Worm (Caenorhabditis elegans) whole organism, L1 larva: ENCODE results near the gene rmd-1.
A peak's percentile ranks its signal among the peaks of the same experiment; 100 is the strongest.

Experiments
- C04F5.9 ChIP-seq: sonication (generic microtip); optimal IDR thresholded peaks from 2 replicates; lab custom pipeline; 2016; ENCODE audit warnings: missing genetic modification characterization, missing compliant biosample characterization
- C16A3.4 ChIP-seq: fragments of 150-350 bp; optimal IDR thresholded peaks from 2 replicates; lab custom pipeline; 2014; ENCODE audit warnings: missing biosample characterization, missing genetic modification characterization
- C34B4.2 ChIP-seq: sonication (generic microtip); optimal IDR thresholded peaks from 2 replicates; lab custom pipeline; 2017; ENCODE audit warnings: mild to moderate bottlenecking, missing genetic modification characterization, missing compliant biosample characterization
- F16B12.6 ChIP-seq: fragments of 150-350 bp; optimal IDR thresholded peaks from 2 replicates; lab custom pipeline; 2014; ENCODE audit warnings: missing biosample characterization, missing genetic modification characterization
- ama-1 ChIP-seq: fragments of 150-350 bp; optimal IDR thresholded peaks from 2 replicates; lab custom pipeline; 2014
- blmp-1 ChIP-seq: fragments of 150-350 bp; optimal IDR thresholded peaks from 2 replicates; lab custom pipeline; 2014; ENCODE audit warnings: missing biosample characterization, missing genetic modification characterization
- ceh-8 ChIP-seq: fragments of 200-800 bp; sonication (Bioruptor generic); optimal IDR thresholded peaks from 2 replicates; lab custom pipeline; 2018; ENCODE audit warnings: mild to moderate bottlenecking, missing genetic modification characterization, moderate library complexity, missing compliant biosample characterization
- ceh-82 ChIP-seq, 3 experiments: fragments of 150-350 bp in 1 of 3; sonication (generic microtip) in 2 of 3; optimal IDR thresholded peaks; 2 replicates each; lab custom pipeline; 2014 to 2017; ENCODE audit warnings: missing biosample characterization in 3 of 3, missing genetic modification characterization in 3 of 3
- ces-1 ChIP-seq: fragments of 150-350 bp; optimal IDR thresholded peaks from 2 replicates; lab custom pipeline; 2014; ENCODE audit warnings: missing biosample characterization, missing genetic modification reagents, missing genetic modification characterization
- dpl-1 ChIP-seq, 3 experiments: fragments of 150-350 bp in 2 of 3; sonication (generic microtip) in 1 of 3; optimal IDR thresholded peaks; 2 replicates each; lab custom pipeline; 2014 to 2017; ENCODE audit warnings: missing biosample characterization in 3 of 3, missing genetic modification characterization in 3 of 3, missing genetic modification reagents in 3 of 3
- egl-27 ChIP-seq, 2 experiments: fragments of 150-350 bp in 1 of 2; sonication (generic microtip); optimal IDR thresholded peaks; 3 replicates each; lab custom pipeline; 2017 to 2018; ENCODE audit warnings: missing biosample characterization in 2 of 2, missing genetic modification characterization in 2 of 2, missing genetic modification reagents in 2 of 2
- elt-2 ChIP-seq: sonication (generic microtip); optimal IDR thresholded peaks from 2 replicates; lab custom pipeline; 2016; ENCODE audit warnings: missing genetic modification characterization, mild to moderate bottlenecking, inconsistent platforms, missing compliant biosample characterization, missing genetic modification reagents
- ets-5 ChIP-seq: fragments of 200-800 bp; sonication (Bioruptor generic); IDR thresholded peaks from 2 replicates; pipeline ENCODE4 v1.3.6; 2022; ENCODE audit warnings: missing genetic modification characterization, missing compliant biosample characterization
- fkh-8 ChIP-seq: sonication (generic microtip); optimal IDR thresholded peaks from 2 replicates; lab custom pipeline; 2016; ENCODE audit warnings: mild to moderate bottlenecking, missing genetic modification characterization, missing compliant biosample characterization
- fos-1 ChIP-seq: fragments of 150-350 bp; optimal IDR thresholded peaks from 2 replicates; lab custom pipeline; 2014; ENCODE audit warnings: missing biosample characterization, missing genetic modification characterization
- grh-1 ChIP-seq: fragments of 200-800 bp; sonication (Bioruptor generic); IDR thresholded peaks from 2 replicates; pipeline ENCODE4 v1.3.6; 2022; ENCODE audit warnings: missing genetic modification reagents, missing genetic modification characterization, missing compliant biosample characterization
- hlh-4 ChIP-seq: sonication (generic microtip); optimal IDR thresholded peaks from 2 replicates; lab custom pipeline; 2016; ENCODE audit warnings: mild to moderate bottlenecking, missing genetic modification characterization, missing compliant biosample characterization
- jun-1 ChIP-seq: fragments of 150-350 bp; optimal IDR thresholded peaks from 2 replicates; lab custom pipeline; 2014; ENCODE audit warnings: missing biosample characterization, missing genetic modification reagents, missing genetic modification characterization
- lin-15B ChIP-seq: fragments of 150-350 bp; sonication (generic microtip); optimal IDR thresholded peaks from 3 replicates; lab custom pipeline; 2014; ENCODE audit warnings: missing biosample characterization, missing genetic modification characterization
- lin-35 ChIP-seq, 2 experiments: fragments of 150-350 bp; optimal IDR thresholded peaks; 2 replicates each; lab custom pipeline; 2014; ENCODE audit warnings: missing biosample characterization in 2 of 2, missing genetic modification characterization in 2 of 2, missing genetic modification reagents in 2 of 2
- lir-3 ChIP-seq: sonication (generic microtip); optimal IDR thresholded peaks from 2 replicates; lab custom pipeline; 2016; ENCODE audit warnings: mild to moderate bottlenecking, missing genetic modification characterization, moderate library complexity, missing compliant biosample characterization; ENCODE audit not compliant: poor library complexity
- lsy-2 ChIP-seq, 2 experiments: fragments of 150-350 bp; optimal IDR thresholded peaks; 2 replicates each; lab custom pipeline; 2014; ENCODE audit warnings: missing biosample characterization in 2 of 2, missing genetic modification characterization in 2 of 2
- mab-9 ChIP-seq: fragments of 200-800 bp; sonication (Bioruptor generic); IDR thresholded peaks from 2 replicates; pipeline ENCODE4 v1.3.6; 2022; ENCODE audit warnings: missing genetic modification reagents, missing genetic modification characterization, missing compliant biosample characterization
- nhr-11 ChIP-seq: fragments of 150-350 bp; optimal IDR thresholded peaks from 2 replicates; lab custom pipeline; 2014; ENCODE audit warnings: missing biosample characterization, missing genetic modification characterization
- nhr-12 ChIP-seq: sonication (generic microtip); optimal IDR thresholded peaks from 2 replicates; lab custom pipeline; 2017; ENCODE audit warnings: missing biosample characterization, missing genetic modification characterization
- nhr-47 ChIP-seq: sonication (generic microtip); optimal IDR thresholded peaks from 2 replicates; lab custom pipeline; 2016; ENCODE audit warnings: mild to moderate bottlenecking, missing genetic modification characterization, moderate library complexity, missing compliant biosample characterization
- nhr-71 ChIP-seq: sonication (generic microtip); optimal IDR thresholded peaks from 2 replicates; lab custom pipeline; 2016; ENCODE audit warnings: mild to moderate bottlenecking, missing genetic modification characterization, moderate library complexity, missing compliant biosample characterization
- nhr-84 ChIP-seq: sonication (generic microtip); optimal IDR thresholded peaks from 2 replicates; lab custom pipeline; 2017; ENCODE audit warnings: missing biosample characterization, missing genetic modification characterization
- pag-3 ChIP-seq: sonication (generic microtip); optimal IDR thresholded peaks from 2 replicates; lab custom pipeline; 2017; ENCODE audit warnings: missing genetic modification characterization, mild to moderate bottlenecking, missing compliant biosample characterization, antibody characterized with exemption, borderline replicate concordance; ENCODE audit not compliant: insufficient read depth
- pqm-1 ChIP-seq: sonication (generic microtip); optimal IDR thresholded peaks from 3 replicates; lab custom pipeline; 2017; ENCODE audit warnings: missing biosample characterization, missing genetic modification characterization
- skn-1 ChIP-seq: fragments of 150-350 bp; optimal IDR thresholded peaks from 2 replicates; lab custom pipeline; 2014; ENCODE audit warnings: missing biosample characterization, missing genetic modification characterization
- snu-23 ChIP-seq: sonication (generic microtip); optimal IDR thresholded peaks from 2 replicates; lab custom pipeline; 2016; ENCODE audit warnings: missing genetic modification characterization, missing compliant biosample characterization
- sox-4 ChIP-seq: sonication (generic microtip); optimal IDR thresholded peaks from 2 replicates; lab custom pipeline; 2016; ENCODE audit warnings: missing genetic modification characterization, missing compliant biosample characterization
- sptf-1 ChIP-seq: fragments of 150-350 bp; optimal IDR thresholded peaks from 2 replicates; lab custom pipeline; 2014; ENCODE audit warnings: missing biosample characterization, missing genetic modification characterization
- sup-37 ChIP-seq: fragments of 200-800 bp; sonication (Bioruptor generic); optimal IDR thresholded peaks from 2 replicates; lab custom pipeline; 2018; ENCODE audit warnings: mild to moderate bottlenecking, missing genetic modification characterization, missing compliant biosample characterization
- tbx-2 ChIP-seq: sonication (generic microtip); optimal IDR thresholded peaks from 2 replicates; lab custom pipeline; 2016; ENCODE audit warnings: missing genetic modification characterization, missing compliant biosample characterization
- tlp-1 ChIP-seq: fragments of 150-350 bp; optimal IDR thresholded peaks from 2 replicates; lab custom pipeline; 2014; ENCODE audit warnings: missing biosample characterization, missing genetic modification characterization
- unc-130 ChIP-seq: fragments of 150-350 bp; optimal IDR thresholded peaks from 2 replicates; lab custom pipeline; 2017; ENCODE audit warnings: missing biosample characterization, missing genetic modification characterization, inconsistent platforms
- unc-62 ChIP-seq: fragments of 150-350 bp; optimal IDR thresholded peaks from 2 replicates; lab custom pipeline; 2014; ENCODE audit warnings: missing biosample characterization, missing genetic modification reagents, missing genetic modification characterization
- vab-15 ChIP-seq: sonication (generic microtip); optimal IDR thresholded peaks from 2 replicates; lab custom pipeline; 2017; ENCODE audit warnings: missing genotype, mild to moderate bottlenecking, missing genetic modification characterization, missing compliant biosample characterization
- xbp-1 ChIP-seq: sonication (generic microtip); optimal IDR thresholded peaks from 2 replicates; lab custom pipeline; 2016; ENCODE audit warnings: missing genetic modification characterization, missing compliant biosample characterization
- zip-4 ChIP-seq: fragments of 200-800 bp; sonication (Bioruptor generic); optimal IDR thresholded peaks from 2 replicates; lab custom pipeline; 2018; ENCODE audit warnings: mild to moderate bottlenecking, missing genetic modification characterization, moderate library complexity, missing compliant biosample characterization
- ztf-4 ChIP-seq: fragments of 150-350 bp; optimal IDR thresholded peaks from 2 replicates; lab custom pipeline; 2014; ENCODE audit warnings: missing biosample characterization, missing genetic modification characterization

Gene rmd-1

ce11 chrIII:9793592-9794417, 34.9 kb downstream of the rmd-1 start, which contains the start of the genes R10E11.9 and mcm-6 (continued):
- TF ChIP-seq C16A3.4 (peak; percentile 40), nhr-84 (tag; lab: Kevin White, UChicago) (no peak), ama-1 (no peak), ceh-8 (no peak), grh-1 (GFP tag; lab: Robert Waterston, UW) (no peak), tlp-1 (tag; lab: Kevin White, UChicago) (no peak), blmp-1 (peak; percentile 47), vab-15 (tag; lab: Kevin White, UChicago) (no peak), pag-3 (no peak), ceh-82 (tag; optimal IDR thresholded peaks at IDR 0.05; lab: Kevin White, UChicago) (no peak), sptf-1 (tag; lab: Kevin White, UChicago) (no peak), jun-1 (tag; lab: Kevin White, UChicago) (no peak), nhr-71 (tag; lab: Kevin White, UChicago) (peak; percentile 33), ztf-4 (tag; lab: Kevin White, UChicago) (no peak), ces-1 (GFP tag; lab: Kevin White, UChicago) (no peak), C34B4.2 (tag; lab: Kevin White, UChicago) (no peak), egl-27 (tag; optimal IDR thresholded peaks at IDR 0.05; lab: Kevin White, UChicago) (no peak), nhr-12 (no peak), unc-62 (GFP tag; lab: Kevin White, UChicago) (no peak), elt-2 (tag; lab: Kevin White, UChicago) (no peak), skn-1 (tag; lab: Kevin White, UChicago) (peak; percentile 58), xbp-1 (tag; lab: Kevin White, UChicago) (no peak), sox-4 (no peak), pqm-1 (tag; lab: Kevin White, UChicago) (no peak), tbx-2 (tag; lab: Kevin White, UChicago) (no peak), unc-130 (tag; lab: Kevin White, UChicago) (no peak), fos-1 (tag; lab: Kevin White, UChicago) (no peak), fkh-8 (tag; lab: Kevin White, UChicago) (no peak), F16B12.6 (tag; lab: Kevin White, UChicago) (peak; percentile 27), lsy-2 (tag; optimal IDR thresholded peaks at IDR 0.05; lab: Kevin White, UChicago) (peak in 1 of 2 experiments; percentile 71), nhr-47 (no peak), lin-35 (GFP tag; optimal IDR thresholded peaks at IDR 0.05; lab: Kevin White, UChicago) (peak; percentile 56 to 88), hlh-4 (tag; lab: Kevin White, UChicago) (no peak), mab-9 (GFP tag; lab: Robert Waterston, UW) (no peak), lin-15B (tag; lab: Kevin White, UChicago) (no peak), nhr-11 (no peak), snu-23 (GFP tag; lab: Kevin White, UChicago) (peak; percentile 35), C04F5.9 (tag; lab: Kevin White, UChicago) (no peak), zip-4 (GFP tag; lab: Kevin White, UChicago) (no peak), lir-3 (tag; lab: Kevin White, UChicago) (no peak), sup-37 (GFP tag; lab: Kevin White, UChicago) (no peak), dpl-1 (GFP tag; optimal IDR thresholded peaks at IDR 0.05; lab: Kevin White, UChicago) (peak; percentile 87 to 89 (median 88)), ets-5 (GFP tag; lab: Robert Waterston, UW) (no peak)
